Fruit fly (Drosophila melanogaster) whole organism, larva: ENCODE results near the gene CG33700.

Source experiments
- noc ChIP-seq: fragments of 200-800 bp; sonication (Bioruptor generic); optimal IDR thresholded peaks from 3 replicates; lab custom pipeline; 2019; ENCODE audit warnings: missing biosample characterization, mild to moderate bottlenecking, missing genetic modification characterization, moderate library complexity

The CG33700 gene

dm6 chr3L:9525444-9525843 is at the start of gene CG33700:
Gene CG33700, minus strand, starts transcription at chr3L:9525544.
- TF ChIP-seq noc (tag; lab: Kevin White, UChicago): no peak

DNA sequence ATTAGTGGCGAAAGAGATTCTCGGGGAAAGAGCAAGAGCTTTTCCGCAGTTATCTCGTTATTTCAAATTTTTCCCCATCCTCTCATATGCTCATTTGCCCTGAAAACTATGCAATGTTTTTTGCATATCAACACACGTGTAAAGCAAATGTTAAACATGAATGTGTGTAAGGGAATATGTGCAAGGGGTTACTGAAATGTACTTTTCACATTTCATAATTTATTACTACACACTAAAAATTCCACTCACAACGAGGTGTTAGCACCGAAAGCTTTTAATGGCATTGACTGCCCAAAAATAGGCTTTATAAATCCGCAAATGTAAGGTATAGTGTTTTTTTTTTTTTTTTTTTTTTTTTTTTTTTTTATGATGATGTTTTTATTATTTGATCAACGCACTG is 46.3 kb upstream of the CG33700 start:
- no peak for TF ChIP-seq noc (tag; lab: Kevin White, UChicago)

- TF ChIP-seq noc (tag; lab: Kevin White, UChicago): no peak
Measured at dm6 chr3L:9569849-9570248, 44.5 kb upstream of the CG33700 start.

dm6 chr3L:9569194-9569593 is 43.9 kb upstream of the CG33700 start:
- TF ChIP-seq noc (tag; lab: Kevin White, UChicago): no peak

dm6 chr3L:9567748-9568147 is 42.4 kb upstream of the CG33700 start:
- TF ChIP-seq noc (tag; lab: Kevin White, UChicago): no peak

DNA sequence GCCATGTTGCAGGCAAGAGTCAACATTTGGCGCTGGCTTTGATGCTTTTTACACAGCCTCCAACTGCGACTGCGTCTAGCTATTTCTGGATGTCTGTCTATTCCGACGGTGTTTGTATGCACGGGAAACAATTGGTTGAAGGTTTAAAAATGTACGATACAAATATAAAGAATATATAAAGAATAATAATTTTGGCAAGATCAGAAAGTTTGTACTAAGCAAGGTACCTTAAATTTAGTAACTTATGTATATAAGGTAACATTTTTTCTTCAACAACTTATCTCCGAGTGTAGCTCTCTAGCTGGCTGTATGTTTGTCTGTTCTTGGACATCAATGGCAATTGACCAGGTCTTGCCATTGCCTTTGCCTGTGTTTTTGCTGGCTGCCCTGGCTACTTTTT is 41.5 kb upstream of the CG33700 start:
- TF ChIP-seq noc (tag; lab: Kevin White, UChicago): no peak

DNA sequence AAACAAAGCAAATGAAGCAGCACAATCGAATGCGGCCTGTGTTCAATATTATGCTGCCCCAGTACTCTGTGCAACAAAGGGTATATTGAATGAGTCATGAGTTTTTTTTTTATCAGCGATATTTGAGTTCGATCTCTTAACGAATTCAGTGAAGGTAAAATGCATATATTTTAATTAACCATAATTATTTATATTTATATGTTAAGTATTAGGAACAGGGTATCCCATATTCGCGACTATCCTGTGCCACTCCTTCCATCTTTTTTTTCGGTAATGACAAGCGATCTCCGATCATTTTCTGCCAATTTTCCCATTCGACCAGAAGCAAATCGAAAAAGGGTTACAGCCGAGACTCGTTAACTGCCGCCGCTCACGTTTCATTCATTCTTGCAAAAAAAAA is 33.7 kb upstream of the CG33700 start:
- no peak for TF ChIP-seq noc (tag; lab: Kevin White, UChicago)

dm6 chr3L:9556666-9557065 is 31.3 kb upstream of the CG33700 start:
- no peak for TF ChIP-seq noc (tag; lab: Kevin White, UChicago)

DNA sequence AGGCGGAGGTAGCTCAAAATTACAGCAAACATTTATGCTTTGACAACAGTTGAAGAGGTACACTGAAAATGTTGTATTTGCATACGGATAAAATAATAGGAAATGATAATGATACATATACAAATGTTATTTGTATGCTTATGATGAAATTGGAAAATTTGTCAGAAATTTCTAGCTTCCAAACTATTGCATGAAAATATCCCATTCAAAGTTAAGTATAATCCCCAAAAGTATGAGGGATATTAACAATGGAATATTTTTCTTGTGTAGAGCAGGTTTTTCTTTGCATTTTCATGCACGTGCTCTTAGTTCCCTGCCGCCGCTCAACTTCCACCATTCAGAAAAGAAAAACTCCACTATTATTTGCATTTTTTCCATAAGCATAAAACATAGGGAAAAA is 29.7 kb upstream of the CG33700 start:
- TF ChIP-seq noc (tag; lab: Kevin White, UChicago): no peak

DNA sequence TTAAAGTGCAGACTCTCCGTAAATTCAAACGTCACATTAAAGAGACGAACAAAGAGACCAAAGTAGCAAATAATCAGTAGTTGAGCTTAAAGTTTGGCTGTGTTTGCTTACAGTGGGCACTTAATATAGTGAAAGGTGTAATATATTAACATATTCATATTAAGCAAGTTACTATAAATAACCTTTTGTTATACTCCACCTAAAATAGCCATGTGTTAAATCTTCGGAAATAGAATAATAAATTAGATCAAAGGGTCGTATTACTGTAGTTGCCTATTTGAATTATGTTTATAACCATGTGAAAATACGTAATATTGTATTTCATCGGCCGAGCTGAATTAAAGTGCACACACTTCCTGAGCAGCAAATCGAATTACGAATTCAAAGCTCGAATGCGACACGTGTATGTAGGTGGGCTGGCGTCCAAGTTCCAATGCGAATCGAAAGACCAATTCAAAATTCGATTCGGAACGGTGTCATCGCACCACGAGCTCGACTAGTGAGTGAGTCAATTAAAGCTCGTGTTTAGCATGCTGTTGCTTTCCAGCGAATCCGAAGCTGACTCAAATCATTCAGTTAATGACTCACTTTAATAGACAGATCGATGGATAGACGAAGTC is 27.0 kb upstream of the CG33700 start:
- no peak for TF ChIP-seq noc (tag; lab: Kevin White, UChicago)

- TF ChIP-seq noc (tag; lab: Kevin White, UChicago): no peak
Measured at dm6 chr3L:9550873-9551580, 25.7 kb upstream of the CG33700 start.

- TF ChIP-seq noc (tag; lab: Kevin White, UChicago): no peak
Measured at dm6 chr3L:9549690-9550303, 24.5 kb upstream of the CG33700 start.

DNA sequence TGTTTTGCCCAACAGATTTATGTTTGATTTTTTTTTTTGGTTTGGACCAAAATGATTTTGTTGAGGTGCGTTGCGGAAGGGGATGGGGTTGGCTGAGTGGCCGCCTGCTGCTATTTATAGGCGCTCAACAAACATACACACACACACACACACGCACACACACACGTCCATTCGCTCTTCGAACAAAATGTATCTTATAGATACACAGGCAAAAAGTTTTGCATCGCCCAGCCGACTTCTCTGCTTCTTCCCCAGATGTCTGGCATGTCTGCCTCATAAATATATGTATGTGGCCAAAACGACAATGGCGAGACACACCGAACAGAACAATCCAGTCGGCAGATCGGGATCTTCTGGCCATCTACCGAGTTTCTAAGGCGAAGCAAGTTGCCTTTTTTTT is 23.5 kb upstream of the CG33700 start:
- TF ChIP-seq noc (tag; lab: Kevin White, UChicago): no peak

DNA sequence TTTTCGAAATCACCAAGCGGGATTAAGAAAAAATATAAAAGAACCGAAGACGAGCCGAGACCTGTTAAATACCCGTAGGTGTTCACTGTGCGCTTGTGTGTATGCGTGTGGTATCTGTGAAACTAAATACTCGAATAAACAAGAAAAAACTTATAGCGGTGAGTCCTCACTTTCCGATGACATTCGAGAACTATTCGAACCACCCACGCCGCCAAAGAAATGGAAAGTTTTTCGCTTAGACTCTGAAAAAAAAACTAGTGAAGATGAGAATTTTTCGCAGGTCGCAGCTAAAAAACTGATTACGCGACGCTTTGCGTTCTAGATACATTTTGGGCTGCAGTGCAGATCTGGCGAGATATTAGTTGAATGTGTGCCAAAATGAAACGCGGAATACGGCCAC is 22.6 kb upstream of the CG33700 start:
- no peak for TF ChIP-seq noc (tag; lab: Kevin White, UChicago)

- TF ChIP-seq noc (tag; lab: Kevin White, UChicago): no peak
Measured at dm6 chr3L:9546875-9547324, 21.6 kb upstream of the CG33700 start, which contains the start of gene CG42673. Gene CG42673, plus strand, starts transcription at chr3L:9547220.

DNA sequence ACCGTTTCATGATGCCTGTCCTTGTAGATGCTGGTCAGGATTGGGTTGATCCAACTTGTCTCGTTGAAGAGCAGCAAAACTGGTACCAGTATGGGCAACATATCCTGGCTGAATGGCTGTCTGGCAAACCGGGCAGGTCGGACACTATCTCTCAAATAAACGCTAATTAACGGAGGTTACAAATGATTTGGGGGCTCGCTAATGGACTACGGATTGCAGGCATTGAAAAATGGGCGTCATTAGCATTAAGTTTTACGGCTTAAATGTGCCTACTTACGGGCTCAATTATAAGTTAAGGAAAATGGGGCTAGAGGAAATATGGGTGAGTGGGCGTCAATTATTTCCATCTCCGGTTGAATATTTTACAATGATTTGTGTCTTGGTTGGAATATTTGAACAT is 18.6 kb upstream of the CG33700 start, which contains the start of gene Ir67a:
Gene Ir67a, minus strand, starts transcription at position 101 of the 400 bp plus-strand sequence.
- TF ChIP-seq noc (tag; lab: Kevin White, UChicago): no peak

DNA sequence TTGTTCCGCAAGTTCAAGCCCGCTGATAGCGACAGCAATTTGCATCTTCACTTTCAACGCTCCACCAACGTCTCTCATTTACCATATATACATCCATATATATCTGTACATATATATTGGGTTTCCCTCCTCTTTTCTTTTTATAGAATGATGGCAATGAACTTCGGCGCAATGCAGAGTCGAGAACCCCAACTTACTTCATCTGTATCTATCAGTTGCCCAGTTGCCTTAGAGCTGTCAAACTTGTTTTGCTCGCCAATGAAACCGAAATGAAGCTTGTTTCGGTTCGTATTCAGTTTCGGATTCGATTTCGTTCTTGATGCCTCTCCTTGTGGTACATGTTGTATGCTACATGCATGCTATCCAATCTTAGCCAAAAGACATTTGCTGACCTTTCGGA is 3.5 kb upstream of the CG33700 start, which contains the start of gene Or67a:
Gene Or67a, plus strand, starts transcription at position 233 of the 400 bp plus-strand sequence.
- TF ChIP-seq noc (tag; lab: Kevin White, UChicago): no peak
